Fruit fly (Drosophila melanogaster): Measurements from ENCODE around the gene CG34030.

The CG34030 gene

DNA sequence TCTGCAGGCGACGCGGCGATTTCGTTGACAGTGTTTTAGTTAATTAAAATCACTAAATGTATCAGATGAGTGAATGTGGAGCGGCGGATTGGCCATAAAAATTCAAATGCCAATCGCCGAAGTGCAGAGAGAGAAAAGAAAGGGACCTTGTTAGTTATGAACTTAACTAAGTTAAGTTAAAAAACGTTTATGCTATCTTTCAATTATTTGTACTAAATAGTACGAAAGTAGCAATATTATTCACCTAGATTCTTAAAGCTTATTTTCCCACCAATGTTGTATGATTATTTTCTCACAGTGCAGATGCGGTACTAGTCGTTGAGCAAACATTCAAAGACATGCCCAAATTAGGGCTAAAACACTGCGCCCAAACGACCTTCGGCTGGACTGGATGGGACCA, 15.7 kb upstream of the CG34030 start:
- no peak for TF ChIP-seq Ets21C (GFP tag; optimal IDR thresholded peaks at IDR 0.05)
- TF ChIP-seq dsx (GFP tag; optimal IDR thresholded peaks at IDR 0.05; ENCODE audit: poor library complexity, severe bottlenecking) = no peak
- TF ChIP-seq ss (GFP tag; optimal IDR thresholded peaks at IDR 0.05) = no peak
- TF ChIP-seq Lpt (GFP tag; optimal IDR thresholded peaks at IDR 0.05) = no peak
- peak; percentile 64 for TF ChIP-seq CG7368 (GFP tag; optimal IDR thresholded peaks at IDR 0.05)
- TF ChIP-seq fd59A (GFP tag; optimal IDR thresholded peaks at IDR 0.05) = no peak
- TF ChIP-seq net (GFP tag; optimal IDR thresholded peaks at IDR 0.05) = peak; percentile 13
- no peak for TF ChIP-seq CG1621 (tag; optimal IDR thresholded peaks at IDR 0.05)
- no peak for TF ChIP-seq vri (GFP tag; optimal IDR thresholded peaks at IDR 0.05)
- TF ChIP-seq CG34406 (GFP tag; optimal IDR thresholded peaks at IDR 0.05) = peak; percentile 24
- TF ChIP-seq CG8119 (GFP tag; IDR thresholded peaks at IDR 0.05) = no peak
- TF ChIP-seq esn (GFP tag; optimal IDR thresholded peaks at IDR 0.05) = no peak
- no peak for TF ChIP-seq CG4318 (GFP tag; optimal IDR thresholded peaks at IDR 0.05)
- peak; percentile 45 for TF ChIP-seq pdm3 (GFP tag; optimal IDR thresholded peaks at IDR 0.05)
- TF ChIP-seq CG6792 (GFP tag; optimal IDR thresholded peaks at IDR 0.05) = peak; percentile 34
- no peak for TF ChIP-seq dac (GFP tag; optimal IDR thresholded peaks at IDR 0.05)
- no peak for TF ChIP-seq Smox (GFP tag; optimal IDR thresholded peaks at IDR 0.05)
- TF ChIP-seq fd85E (GFP tag; optimal IDR thresholded peaks at IDR 0.05) = no peak
- TF ChIP-seq CG11294 (GFP tag; IDR thresholded peaks at IDR 0.05) = no peak
- TF ChIP-seq OdsH (GFP tag; optimal IDR thresholded peaks at IDR 0.05) = peak; percentile 18
- peak; percentile 22 for TF ChIP-seq CG6808 (GFP tag; optimal IDR thresholded peaks at IDR 0.05)
- TF ChIP-seq CG10669 (GFP tag; optimal IDR thresholded peaks at IDR 0.05) = peak; percentile 44
- TF ChIP-seq Eip78C (GFP tag) = peak; percentile 79
- peak; percentile 32 for TF ChIP-seq spab (GFP tag; optimal IDR thresholded peaks at IDR 0.05)
- TF ChIP-seq CG31627 (GFP tag; optimal IDR thresholded peaks at IDR 0.05) = no peak
- TF ChIP-seq Hr4 (GFP tag; optimal IDR thresholded peaks at IDR 0.05) = peak; percentile 20
- peak; percentile 60 for TF ChIP-seq CG8319 (GFP tag; optimal IDR thresholded peaks at IDR 0.05)
- peak; percentile 43 for TF ChIP-seq CG3032 (tag; optimal IDR thresholded peaks at IDR 0.05)
- TF ChIP-seq Met (GFP tag; optimal IDR thresholded peaks at IDR 0.05) = peak; percentile 3
- TF ChIP-seq Hr39 (GFP tag; optimal IDR thresholded peaks at IDR 0.05) = no peak
- TF ChIP-seq CG16779 (tag; optimal IDR thresholded peaks at IDR 0.05) = no peak
- TF ChIP-seq CG9139 (GFP tag; optimal IDR thresholded peaks at IDR 0.05) = no peak
- peak; percentile 72 for TF ChIP-seq svp (GFP tag)
- no peak for TF ChIP-seq Blimp-1 (GFP tag; optimal IDR thresholded peaks at IDR 0.05)
- no peak for TF ChIP-seq Sox102F (GFP tag; optimal IDR thresholded peaks at IDR 0.05)
- TF ChIP-seq CG6854 (GFP tag; optimal IDR thresholded peaks at IDR 0.05) = no peak
- TF ChIP-seq eg (GFP tag; IDR thresholded peaks at IDR 0.05) = peak; percentile 56; the same call in 1 of the 3 replicates
- no peak for TF ChIP-seq fkh (GFP tag; optimal IDR thresholded peaks at IDR 0.05)
- no peak for TF ChIP-seq Hr38 (GFP tag; optimal IDR thresholded peaks at IDR 0.05)
- peak; percentile 17 for TF ChIP-seq cyc (GFP tag; optimal IDR thresholded peaks at IDR 0.05)
- 0 out of 2 replicates have a peak, but pooled peaks have one; percentile 30 for TF ChIP-seq CG15336 (GFP tag; IDR thresholded peaks at IDR 0.05)
- peak; percentile 50 for TF ChIP-seq Eip75B (GFP tag; optimal IDR thresholded peaks at IDR 0.05)
- peak; percentile 39 for TF ChIP-seq achi (GFP tag; optimal IDR thresholded peaks at IDR 0.05)
- TF ChIP-seq CG8632 (GFP tag; optimal IDR thresholded peaks at IDR 0.05) = peak; percentile 26
- peak; percentile 43 for TF ChIP-seq CG11762 (GFP tag; optimal IDR thresholded peaks at IDR 0.05; ENCODE audit: insufficient read depth)
- no peak for TF ChIP-seq Gug (GFP tag; IDR thresholded peaks at IDR 0.05)
- TF ChIP-seq CG3919 (GFP tag; optimal IDR thresholded peaks at IDR 0.05) = peak; percentile 77
- peak; percentile 43 for TF ChIP-seq acj6 (GFP tag; optimal IDR thresholded peaks at IDR 0.05)
- TF ChIP-seq CG10631 (GFP tag; optimal IDR thresholded peaks at IDR 0.05) = peak; percentile 31
- TF ChIP-seq Sox15 (GFP tag; optimal IDR thresholded peaks at IDR 0.05) = no peak
- TF ChIP-seq CG6163 (GFP tag; IDR thresholded peaks at IDR 0.05) = peak; percentile 47; the same call in 2 of the 3 replicates
- TF ChIP-seq CG32006 (GFP tag; optimal IDR thresholded peaks at IDR 0.05) = peak; percentile 25
- TF ChIP-seq topi (GFP tag; optimal IDR thresholded peaks at IDR 0.05) = peak; percentile 26

All from whole organism, prepupa.